Worm (Caenorhabditis elegans) whole organism, young adult: ENCODE results near the gene nspb-3.
A peak's percentile ranks its signal among the peaks of the same experiment; 100 is the strongest.

ENCODE experiments used
- B0035.1 ChIP-seq: sonication (generic microtip); optimal IDR thresholded peaks from 2 replicates; lab custom pipeline; 2016; ENCODE audit warnings: missing genetic modification characterization, mild to moderate bottlenecking, missing compliant biosample characterization, missing genotype, missing genetic modification reagents
- F10E7.11 ChIP-seq: sonication (generic microtip); optimal IDR thresholded peaks from 2 replicates; lab custom pipeline; 2017; ENCODE audit warnings: mild to moderate bottlenecking, missing genetic modification characterization, moderate library complexity, missing compliant biosample characterization
- F22D6.2 ChIP-seq: sonication (generic microtip); optimal IDR thresholded peaks from 2 replicates; lab custom pipeline; 2016; ENCODE audit warnings: mild to moderate bottlenecking, missing genetic modification characterization, missing compliant biosample characterization
- F23B12.7 ChIP-seq: sonication (generic microtip); optimal IDR thresholded peaks from 2 replicates; lab custom pipeline; 2017; ENCODE audit warnings: missing genetic modification characterization, mild to moderate bottlenecking, missing compliant biosample characterization, antibody characterized with exemption, moderate library complexity; ENCODE audit not compliant: insufficient read depth
- F33H1.4 ChIP-seq: fragments of 200-800 bp; sonication (Bioruptor generic); IDR thresholded peaks from 2 replicates; pipeline ENCODE4 v1.3.6; 2022; ENCODE audit warnings: missing genetic modification reagents, missing genetic modification characterization, missing compliant biosample characterization
- F39B2.1 ChIP-seq: fragments of 200-800 bp; sonication (Bioruptor generic); IDR thresholded peaks from 2 replicates; pipeline ENCODE4 v1.3.6; 2022; ENCODE audit warnings: missing genetic modification reagents, missing genetic modification characterization, missing compliant biosample characterization
- F49E8.2 ChIP-seq: sonication (generic microtip); optimal IDR thresholded peaks from 3 replicates; lab custom pipeline; 2017; ENCODE audit warnings: missing genetic modification characterization, mild to moderate bottlenecking, missing compliant biosample characterization, antibody characterized with exemption, moderate library complexity; ENCODE audit not compliant: insufficient read depth
- F52B5.7 ChIP-seq: sonication (generic microtip); optimal IDR thresholded peaks from 2 replicates; lab custom pipeline; 2016; ENCODE audit warnings: mild to moderate bottlenecking, missing genetic modification characterization, missing compliant biosample characterization
- K12H6.12 ChIP-seq: fragments of 200-800 bp; sonication (Bioruptor generic); optimal IDR thresholded peaks from 2 replicates; lab custom pipeline; 2018; ENCODE audit warnings: mild to moderate bottlenecking, missing genetic modification characterization, missing compliant biosample characterization
- Y53G8AR.9 ChIP-seq: fragments of 200-800 bp; sonication (Bioruptor generic); conservative IDR thresholded peaks from 2 replicates; pipeline ENCODE4 v1.3.6; 2022; ENCODE audit warnings: missing genetic modification reagents, missing genetic modification characterization, missing compliant biosample characterization
- attf-5 ChIP-seq: fragments of 200-800 bp; sonication (Bioruptor generic); optimal IDR thresholded peaks from 2 replicates; lab custom pipeline; 2018; ENCODE audit warnings: mild to moderate bottlenecking, missing genetic modification characterization, missing compliant biosample characterization
- bed-2 ChIP-seq: fragments of 200-800 bp; sonication (Bioruptor generic); IDR thresholded peaks from 2 replicates; pipeline ENCODE4 v1.3.6; 2022; ENCODE audit warnings: missing genetic modification reagents, missing genetic modification characterization, missing compliant biosample characterization
- cebp-1 ChIP-seq, 2 experiments: fragments of 200-800 bp in 1 of 2; sonication (Bioruptor generic) in 1 of 2; sonication (generic microtip) in 1 of 2; IDR thresholded peaks in 1 of 2; optimal IDR thresholded peaks in 1 of 2; 2 replicates each; pipeline versions ENCODE4 v1.3.6 to Lab custom; 2017 to 2022; ENCODE audit warnings: missing compliant biosample characterization in 2 of 2, missing genetic modification characterization in 2 of 2, mild to moderate bottlenecking in 1 of 2, missing genetic modification reagents in 1 of 2, moderate library complexity in 1 of 2
- ceh-27 ChIP-seq: fragments of 200-800 bp; sonication (Bioruptor generic); optimal IDR thresholded peaks from 2 replicates; lab custom pipeline; 2018; ENCODE audit warnings: mild to moderate bottlenecking, missing genetic modification characterization, moderate library complexity, missing compliant biosample characterization
- ceh-40 ChIP-seq: fragments of 200-800 bp; sonication (Bioruptor generic); IDR thresholded peaks from 2 replicates; pipeline ENCODE4 v1.3.6; 2022; ENCODE audit warnings: missing genetic modification characterization, missing compliant biosample characterization
- die-1 ChIP-seq: sonication (generic microtip); optimal IDR thresholded peaks from 2 replicates; lab custom pipeline; 2016; ENCODE audit warnings: missing genotype, mild to moderate bottlenecking, missing genetic modification characterization, missing compliant biosample characterization
- dox-1 ChIP-seq: fragments of 200-800 bp; sonication (Bioruptor generic); IDR thresholded peaks from 2 replicates; pipeline ENCODE4 v1.3.6; 2022; ENCODE audit warnings: missing genetic modification reagents, missing genetic modification characterization, missing compliant biosample characterization
- dpff-1 ChIP-seq: sonication (generic microtip); optimal IDR thresholded peaks from 2 replicates; lab custom pipeline; 2017; ENCODE audit warnings: mild to moderate bottlenecking, missing genetic modification characterization, missing compliant biosample characterization
- dpl-1 ChIP-seq: fragments of 150-350 bp; optimal IDR thresholded peaks from 2 replicates; lab custom pipeline; 2014; ENCODE audit warnings: missing biosample characterization, missing genetic modification reagents, missing genetic modification characterization
- efl-1 ChIP-seq: fragments of 150-350 bp; optimal IDR thresholded peaks from 2 replicates; lab custom pipeline; 2014; ENCODE audit warnings: missing biosample characterization, missing genetic modification reagents, missing genetic modification characterization
- hlh-26 ChIP-seq: fragments of 200-800 bp; sonication (Bioruptor generic); conservative IDR thresholded peaks from 2 replicates; pipeline ENCODE4 v1.3.6; 2022; ENCODE audit warnings: missing genetic modification reagents, missing genetic modification characterization, missing compliant biosample characterization
- hmg-1.2 ChIP-seq: fragments of 200-800 bp; sonication (Bioruptor generic); IDR thresholded peaks from 2 replicates; pipeline ENCODE4 v1.3.6; 2022; ENCODE audit warnings: missing genetic modification reagents, missing genetic modification characterization, missing compliant biosample characterization
- hmg-20 ChIP-seq: fragments of 200-800 bp; sonication (Bioruptor generic); IDR thresholded peaks from 2 replicates; pipeline ENCODE4 v1.3.6; 2022; ENCODE audit warnings: missing genetic modification reagents, missing genetic modification characterization, missing compliant biosample characterization
- hrde-1 ChIP-seq: sonication (generic microtip); optimal IDR thresholded peaks from 2 replicates; lab custom pipeline; 2016; ENCODE audit warnings: missing genetic modification characterization, mild to moderate bottlenecking, missing compliant biosample characterization, moderate library complexity, missing genotype, missing genetic modification reagents, borderline replicate concordance
- hsf-1 ChIP-seq: fragments of 200-800 bp; sonication (Bioruptor generic); IDR thresholded peaks from 2 replicates; pipeline ENCODE4 v1.3.6; 2022; ENCODE audit warnings: missing genetic modification reagents, missing genetic modification characterization, missing compliant biosample characterization
- lag-1 ChIP-seq: fragments of 200-800 bp; sonication (Bioruptor generic); IDR thresholded peaks from 2 replicates; pipeline ENCODE4 v1.3.6; 2022; ENCODE audit warnings: missing genetic modification reagents, missing genetic modification characterization, missing compliant biosample characterization
- let-526 ChIP-seq: fragments of 200-800 bp; sonication (Bioruptor generic); IDR thresholded peaks from 2 replicates; pipeline ENCODE4 v1.3.6; 2022; ENCODE audit warnings: missing genetic modification reagents, missing genetic modification characterization, missing compliant biosample characterization
- lin-40 ChIP-seq: sonication (generic microtip); optimal IDR thresholded peaks from 2 replicates; lab custom pipeline; 2016; ENCODE audit warnings: missing genetic modification characterization, mild to moderate bottlenecking, missing compliant biosample characterization, missing genotype, missing genetic modification reagents
- lin-54 ChIP-seq: fragments of 200-800 bp; sonication (Bioruptor generic); optimal IDR thresholded peaks from 2 replicates; lab custom pipeline; 2018; ENCODE audit warnings: mild to moderate bottlenecking, missing genetic modification characterization, missing compliant biosample characterization
- madf-3 ChIP-seq: fragments of 200-800 bp; sonication (Bioruptor generic); IDR thresholded peaks from 2 replicates; pipeline ENCODE4 v1.3.6; 2022; ENCODE audit warnings: missing genetic modification reagents, missing genetic modification characterization, missing compliant biosample characterization
- mcd-1 ChIP-seq: fragments of 200-800 bp; sonication (Bioruptor generic); IDR thresholded peaks from 2 replicates; pipeline ENCODE4 v1.3.6; 2022; ENCODE audit warnings: missing genetic modification reagents, missing genetic modification characterization, missing compliant biosample characterization
- mel-28 ChIP-seq: sonication (generic microtip); optimal IDR thresholded peaks from 2 replicates; lab custom pipeline; 2016; ENCODE audit warnings: borderline replicate concordance, mild to moderate bottlenecking, missing genetic modification characterization, missing compliant biosample characterization
- mes-4 ChIP-seq: sonication (generic microtip); optimal IDR thresholded peaks from 2 replicates; lab custom pipeline; 2016; ENCODE audit warnings: missing genotype, missing genetic modification characterization, missing compliant biosample characterization
- nfya-2 ChIP-seq: fragments of 200-800 bp; sonication (Bioruptor generic); IDR thresholded peaks from 2 replicates; pipeline ENCODE4 v1.3.6; 2022; ENCODE audit warnings: missing genetic modification reagents, missing genetic modification characterization, missing compliant biosample characterization
- nhr-80 ChIP-seq: sonication (generic microtip); optimal IDR thresholded peaks from 2 replicates; lab custom pipeline; 2016; ENCODE audit warnings: missing genetic modification characterization, missing compliant biosample characterization
- pbrm-1 ChIP-seq: fragments of 200-800 bp; sonication (Bioruptor generic); IDR thresholded peaks from 2 replicates; pipeline ENCODE4 v1.3.6; 2022; ENCODE audit warnings: missing genetic modification reagents, missing genetic modification characterization, missing compliant biosample characterization
- rcor-1 ChIP-seq: fragments of 200-800 bp; sonication (Bioruptor generic); IDR thresholded peaks from 2 replicates; pipeline ENCODE4 v1.3.6; 2022; ENCODE audit warnings: missing genetic modification reagents, missing genetic modification characterization, missing compliant biosample characterization
- rpc-1 ChIP-seq, 2 experiments: fragments of 150-350 bp in 1 of 2; sonication (generic microtip) in 1 of 2; optimal IDR thresholded peaks; 2 replicates each; lab custom pipeline; 2014 to 2018; ENCODE audit warnings: missing biosample characterization in 1 of 2, missing genetic modification characterization in 1 of 2, missing genetic modification reagents in 1 of 2, missing genotype in 1 of 2
- sdz-38 ChIP-seq: sonication (generic microtip); optimal IDR thresholded peaks from 2 replicates; lab custom pipeline; 2016; ENCODE audit warnings: missing genotype, missing genetic modification characterization, missing compliant biosample characterization
- snpc-1.3 ChIP-seq: sonication (generic microtip); optimal IDR thresholded peaks from 2 replicates; lab custom pipeline; 2017; ENCODE audit warnings: missing genetic modification characterization, mild to moderate bottlenecking, missing compliant biosample characterization, antibody characterized with exemption, moderate library complexity, missing genotype, missing genetic modification reagents; ENCODE audit not compliant: insufficient read depth
- snpc-4 ChIP-seq, 5 experiments: fragments of 150-350 bp in 1 of 5; sonication (generic microtip) in 4 of 5; optimal IDR thresholded peaks; 2 replicates each; lab custom pipeline; 2014 to 2018; ENCODE audit warnings: missing genetic modification characterization in 5 of 5, missing biosample characterization in 3 of 5, antibody characterized with exemption in 2 of 5, mild to moderate bottlenecking in 2 of 5, missing compliant biosample characterization in 2 of 5, missing genotype in 2 of 5, moderate library complexity in 2 of 5, missing genetic modification reagents in 1 of 5
- sptf-2 ChIP-seq: fragments of 200-800 bp; sonication (Bioruptor generic); optimal IDR thresholded peaks from 2 replicates; lab custom pipeline; 2018; ENCODE audit warnings: mild to moderate bottlenecking, missing genetic modification characterization, missing compliant biosample characterization
- tbp1 ChIP-seq: fragments of 200-800 bp; sonication (Bioruptor generic); optimal IDR thresholded peaks from 2 replicates; lab custom pipeline; 2018; ENCODE audit warnings: mild to moderate bottlenecking, missing genetic modification characterization, missing compliant biosample characterization

nspb-3 gene

DNA sequence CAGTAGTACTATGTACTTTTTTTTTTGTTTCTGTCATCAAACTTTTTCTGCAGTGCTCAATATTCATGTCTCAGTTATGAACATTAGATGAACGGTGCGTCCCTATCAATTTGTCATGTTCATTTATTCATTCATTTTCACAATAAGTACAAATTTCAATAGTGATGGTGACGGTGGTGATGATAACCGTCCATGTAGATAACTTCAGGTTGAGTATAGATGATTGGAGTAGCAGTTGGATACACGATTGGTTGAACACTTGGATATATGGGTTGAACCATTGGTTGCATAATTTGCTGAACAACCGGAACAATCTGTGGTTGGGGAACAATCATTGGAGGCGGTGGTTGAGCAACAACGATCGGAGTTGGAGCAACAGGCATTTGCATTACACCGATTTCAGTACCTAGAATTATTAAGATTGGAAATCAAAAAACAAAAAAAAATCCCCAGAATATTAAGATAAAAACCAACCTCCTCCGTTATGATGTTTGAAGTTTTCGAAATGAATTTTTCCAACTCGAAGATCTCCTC is 6.6 kb downstream of the nspb-3 start (continued):
- TF ChIP-seq madf-3 (GFP tag; lab: Robert Waterston, UW) (0 out of 2 replicates have a peak, but pooled peaks have one; percentile 45), dox-1 (GFP tag; lab: Robert Waterston, UW) (no peak), hrde-1 (tag; lab: Kevin White, UChicago) (peak; percentile 65), ceh-40 (GFP tag; lab: Robert Waterston, UW) (no peak), sdz-38 (tag; lab: Kevin White, UChicago) (no peak), Y53G8AR.9 (GFP tag; lab: Robert Waterston, UW) (no peak), hsf-1 (GFP tag; lab: Robert Waterston, UW) (no peak), hmg-20 (GFP tag; lab: Robert Waterston, UW) (no peak)

DNA sequence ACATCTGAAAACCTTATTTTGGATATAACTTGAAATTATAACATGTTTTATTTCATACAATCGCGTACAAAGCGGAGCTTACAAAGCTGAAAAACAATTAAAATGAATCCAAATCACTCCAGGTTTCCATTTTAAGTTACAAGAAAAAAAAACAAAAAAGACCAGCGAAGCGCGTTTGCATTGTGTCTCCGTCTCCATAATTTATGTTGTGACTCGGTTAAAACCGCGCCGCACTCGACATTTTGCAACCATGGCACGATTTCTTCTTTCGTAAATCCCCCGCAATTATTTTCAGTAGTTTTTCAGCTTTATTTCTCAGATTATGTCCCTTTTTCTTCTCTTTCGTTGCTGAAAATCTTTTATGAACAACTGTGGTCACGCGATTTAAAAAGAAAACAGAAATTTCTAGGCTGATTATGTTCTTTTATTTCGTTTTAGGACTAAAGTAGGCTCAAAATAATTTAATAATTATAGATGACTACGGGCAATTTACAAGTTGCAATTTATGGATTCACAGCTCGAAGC is 9.3 kb downstream of the nspb-3 start, which contains the start of the genes F38A5.2 and dnj-11:
F38A5.2 (minus strand) TSS at position 4 of the 525 bp plus-strand sequence.
dnj-11 (plus strand) TSS at position 475 of the 525 bp plus-strand sequence.
- TF ChIP-seq pbrm-1 (GFP tag; lab: Robert Waterston, UW) (peak; percentile 67), let-526 (GFP tag; lab: Robert Waterston, UW) (no peak), dpff-1 (tag; lab: Kevin White, UChicago) (no peak), dox-1 (GFP tag; lab: Robert Waterston, UW) (peak; percentile 76; the same call in 1 of the 2 replicates), mel-28 (tag; lab: Kevin White, UChicago) (no peak), tbp1 (peak; percentile 49), mes-4 (tag; lab: Kevin White, UChicago) (no peak), rpc-1 (optimal IDR thresholded peaks at IDR 0.05; lab: Kevin White, UChicago) (peak; percentile 3), rpc-1 (tag; optimal IDR thresholded peaks at IDR 0.05; lab: Kevin White, UChicago) (no peak), hmg-1.2 (GFP tag; lab: Robert Waterston, UW) (peak; percentile 95), sptf-2 (GFP tag; lab: Kevin White, UChicago) (no peak), dpl-1 (GFP tag; lab: Kevin White, UChicago) (peak; percentile 25), cebp-1 (GFP tag; IDR thresholded peaks at IDR 0.05; lab: Robert Waterston, UW) (no peak), cebp-1 (tag; optimal IDR thresholded peaks at IDR 0.05; lab: Kevin White, UChicago) (peak; percentile 75), lin-54 (GFP tag; lab: Kevin White, UChicago) (peak; percentile 47), rcor-1 (peak; percentile 38; the same call in 1 of the 2 replicates), lag-1 (no peak), hlh-26 (no peak), mcd-1 (peak; percentile 96), die-1 (tag; lab: Kevin White, UChicago) (no peak), F52B5.7 (tag; lab: Kevin White, UChicago) (no peak), attf-5 (peak; percentile 82), snpc-1.3 (tag; lab: Kevin White, UChicago) (peak; percentile 42), ceh-27 (GFP tag; lab: Kevin White, UChicago) (peak; percentile 73), Y53G8AR.9 (GFP tag; lab: Robert Waterston, UW) (no peak), B0035.1 (tag; lab: Kevin White, UChicago) (no peak), K12H6.12 (tag; lab: Kevin White, UChicago) (peak; percentile 48), F49E8.2 (tag; lab: Kevin White, UChicago) (peak; percentile 49), bed-2 (no peak), nhr-80 (peak; percentile 40), F10E7.11 (tag; lab: Kevin White, UChicago) (no peak), F39B2.1 (GFP tag; lab: Robert Waterston, UW) (no peak), lin-40 (tag; lab: Kevin White, UChicago) (peak; percentile 59), efl-1 (GFP tag; lab: Kevin White, UChicago) (peak; percentile 61), F23B12.7 (tag; lab: Kevin White, UChicago) (peak; percentile 90), F33H1.4 (GFP tag; lab: Robert Waterston, UW) (0 out of 2 replicates have a peak, but pooled peaks have one; percentile 23), snpc-4 (GFP tag; optimal IDR thresholded peaks at IDR 0.05; lab: Kevin White, UChicago) (peak; percentile 45), snpc-4 (tag; optimal IDR thresholded peaks at IDR 0.05; lab: Kevin White, UChicago) (peak in 3 of 4 experiments; percentile 77 to 87 (median 80)), hsf-1 (GFP tag; lab: Robert Waterston, UW) (no peak), nfya-2 (GFP tag; lab: Robert Waterston, UW) (no peak), F22D6.2 (tag; lab: Kevin White, UChicago) (no peak)
